Fruit fly (Drosophila melanogaster) whole organism, embryonic: Measurements from ENCODE around the gene CG10621.

Experiments
- Adf1 ChIP-seq: fragments of 200-800 bp; sonication (Bioruptor generic); IDR thresholded peaks from 2 replicates; pipeline ENCODE4 v1.3.6; 2022; ENCODE audit warnings: missing biosample characterization, missing genetic modification characterization
- Aef1 ChIP-seq: fragments of 200-800 bp; sonication (Bioruptor generic); IDR thresholded peaks from 3 replicates; pipeline ENCODE4 v1.3.6; 2022; ENCODE audit warnings: missing biosample characterization, missing genetic modification characterization
- BEAF-32 ChIP-seq: fragments of 200-800 bp; sonication (Bioruptor generic); optimal IDR thresholded peaks from 3 replicates; lab custom pipeline; 2017; ENCODE audit warnings: missing biosample characterization, missing genetic modification characterization, mild to moderate bottlenecking, moderate library complexity, missing genetic modification reagents
- CG12104 ChIP-seq: fragments of 200-800 bp; sonication (Bioruptor generic); optimal IDR thresholded peaks from 3 replicates; lab custom pipeline; 2016; ENCODE audit warnings: missing biosample characterization, missing genetic modification characterization
- CG12299 ChIP-seq: fragments of 200-800 bp; sonication (Bioruptor generic); optimal IDR thresholded peaks from 2 replicates; lab custom pipeline; 2018; ENCODE audit warnings: missing biosample characterization, mild to moderate bottlenecking, missing genetic modification characterization
- CG14667 ChIP-seq: fragments of 200-800 bp; sonication (Bioruptor generic); IDR thresholded peaks from 2 replicates; pipeline ENCODE4 v1.3.6; 2022; ENCODE audit warnings: missing biosample characterization, missing genetic modification characterization
- CG1792 ChIP-seq: fragments of 200-800 bp; sonication (Bioruptor generic); optimal IDR thresholded peaks from 2 replicates; lab custom pipeline; 2016; ENCODE audit warnings: missing biosample characterization, missing genetic modification characterization
- CG18599 ChIP-seq: fragments of 200-800 bp; sonication (Bioruptor generic); optimal IDR thresholded peaks from 3 replicates; lab custom pipeline; 2017; ENCODE audit warnings: missing biosample characterization, missing genetic modification characterization, mild to moderate bottlenecking, moderate library complexity, missing genetic modification reagents
- CG2199 ChIP-seq: fragments of 200-800 bp; sonication (Bioruptor generic); IDR thresholded peaks from 3 replicates; pipeline ENCODE4 v1.3.6; 2022; ENCODE audit warnings: missing biosample characterization, missing genetic modification characterization
- CG42726 ChIP-seq: fragments of 200-800 bp; sonication (Bioruptor generic); IDR thresholded peaks from 2 replicates; pipeline ENCODE4 v1.3.6; 2022; ENCODE audit warnings: missing biosample characterization, missing genetic modification characterization; ENCODE audit not compliant: partially characterized antibody
- CG7963 ChIP-seq: fragments of 200-800 bp; sonication (Bioruptor generic); IDR thresholded peaks from 3 replicates; pipeline ENCODE4 v1.3.6; 2022; ENCODE audit warnings: missing biosample characterization, missing genetic modification characterization; ENCODE audit not compliant: partially characterized antibody
- CG8924 ChIP-seq: fragments of 200-800 bp; optimal IDR thresholded peaks from 3 replicates; lab custom pipeline; 2019; ENCODE audit warnings: missing biosample characterization, mild to moderate bottlenecking, missing genetic modification characterization, moderate library complexity
- CG9609 ChIP-seq: fragments of 200-800 bp; sonication (Bioruptor generic); optimal IDR thresholded peaks from 3 replicates; lab custom pipeline; 2016; ENCODE audit warnings: missing biosample characterization, missing genetic modification characterization
- CG9727 ChIP-seq: fragments of 200-800 bp; sonication (Bioruptor generic); optimal IDR thresholded peaks from 3 replicates; lab custom pipeline; 2017; ENCODE audit warnings: missing biosample characterization, mild to moderate bottlenecking, missing genetic modification characterization
- CTCF ChIP-seq: fragments of 200-800 bp; sonication (Bioruptor generic); optimal IDR thresholded peaks from 2 replicates; lab custom pipeline; 2017; ENCODE audit warnings: missing biosample characterization, mild to moderate bottlenecking, missing genetic modification characterization, moderate library complexity
- D ChIP-seq, 2 experiments: fragments of 200-800 bp in 1 of 2; fragments of >200 bp in 1 of 2; sonication (Bioruptor generic) in 1 of 2; optimal IDR thresholded peaks; 2 replicates in 1 of 2; 3 replicates in 1 of 2; lab custom pipeline; 2017; ENCODE audit warnings: mild to moderate bottlenecking in 1 of 2, missing biosample characterization in 1 of 2, missing genetic modification characterization in 1 of 2, missing genetic modification reagents in 1 of 2
- Doc2 ChIP-seq: fragments of 200-800 bp; sonication (Bioruptor generic); IDR thresholded peaks from 2 replicates; pipeline ENCODE4 v1.3.6; 2022; ENCODE audit warnings: missing biosample characterization, missing genetic modification characterization
- Eip74EF ChIP-seq, 2 experiments: fragments of 200-800 bp in 1 of 2; fragments of >200 bp in 1 of 2; sonication (Bioruptor generic) in 1 of 2; optimal IDR thresholded peaks; 2 replicates each; lab custom pipeline; 2017 to 2019; ENCODE audit warnings: missing biosample characterization in 2 of 2, missing genetic modification characterization in 2 of 2, mild to moderate bottlenecking in 1 of 2, moderate library complexity in 1 of 2
- Elba2 ChIP-seq: fragments of 200-800 bp; sonication (Bioruptor generic); optimal IDR thresholded peaks from 3 replicates; lab custom pipeline; 2016; ENCODE audit warnings: missing biosample characterization, missing genetic modification characterization
- Ets97D ChIP-seq: fragments of 200-800 bp; sonication (Bioruptor generic); optimal IDR thresholded peaks from 3 replicates; lab custom pipeline; 2016; ENCODE audit warnings: missing biosample characterization, missing genetic modification characterization
- HHEX ChIP-seq: fragments of 200-800 bp; sonication (Bioruptor generic); optimal IDR thresholded peaks from 3 replicates; lab custom pipeline; 2017; ENCODE audit warnings: missing biosample characterization, mild to moderate bottlenecking, missing genetic modification characterization, missing genetic modification reagents
- Hsf ChIP-seq: fragments of 200-800 bp; sonication (Bioruptor generic); optimal IDR thresholded peaks from 3 replicates; lab custom pipeline; 2016; ENCODE audit warnings: missing biosample characterization, missing genetic modification characterization
- Kr ChIP-seq: fragments of 200-800 bp; sonication (Bioruptor generic); optimal IDR thresholded peaks from 2 replicates; lab custom pipeline; 2017; ENCODE audit warnings: missing biosample characterization, mild to moderate bottlenecking, missing genetic modification characterization
- MBD-R2 ChIP-seq: fragments of 200-800 bp; sonication (Bioruptor generic); IDR thresholded peaks from 2 replicates; pipeline ENCODE4 v1.3.6; 2022; ENCODE audit warnings: missing biosample characterization, missing genetic modification characterization
- Meics ChIP-seq: fragments of 200-800 bp; sonication (Bioruptor generic); optimal IDR thresholded peaks from 2 replicates; lab custom pipeline; 2017; ENCODE audit warnings: missing biosample characterization, mild to moderate bottlenecking, missing genetic modification characterization
- Oli ChIP-seq: fragments of 200-800 bp; sonication (Bioruptor generic); optimal IDR thresholded peaks from 2 replicates; lab custom pipeline; 2018; ENCODE audit warnings: missing biosample characterization, mild to moderate bottlenecking, missing genetic modification characterization, moderate library complexity
- Scr ChIP-seq: fragments of 200-800 bp; sonication (Bioruptor generic); IDR thresholded peaks from 2 replicates; pipeline ENCODE4 v1.3.6; 2022; ENCODE audit warnings: missing biosample characterization, missing genetic modification characterization; ENCODE audit not compliant: partially characterized antibody
- Xbp1 ChIP-seq: fragments of 200-800 bp; sonication (Bioruptor generic); optimal IDR thresholded peaks from 3 replicates; lab custom pipeline; 2016; ENCODE audit warnings: missing biosample characterization, mild to moderate bottlenecking, missing genetic modification characterization
- al ChIP-seq: fragments of 200-800 bp; sonication (Bioruptor generic); IDR thresholded peaks from 2 replicates; pipeline ENCODE4 v1.3.6; 2022; ENCODE audit warnings: missing biosample characterization, missing genetic modification characterization
- bcd ChIP-seq: fragments of 200-800 bp; sonication (Bioruptor generic); optimal IDR thresholded peaks from 2 replicates; lab custom pipeline; 2017; ENCODE audit warnings: missing biosample characterization, mild to moderate bottlenecking, missing genetic modification characterization
- cad ChIP-seq: fragments of >200 bp; optimal IDR thresholded peaks from 2 replicates; lab custom pipeline; 2017; ENCODE audit warnings: missing biosample characterization, missing genetic modification characterization
- crc ChIP-seq: fragments of 200-800 bp; sonication (Bioruptor generic); optimal IDR thresholded peaks from 2 replicates; lab custom pipeline; 2016; ENCODE audit warnings: missing biosample characterization, missing genetic modification characterization
- croc ChIP-seq: fragments of 200-800 bp; sonication (Bioruptor generic); conservative IDR thresholded peaks from 3 replicates; pipeline ENCODE4 v1.3.6; 2022; ENCODE audit warnings: missing biosample characterization, missing genetic modification characterization
- dpn ChIP-seq, 2 experiments: fragments of 200-800 bp; sonication (Bioruptor generic); optimal IDR thresholded peaks; 3 replicates each; lab custom pipeline; 2016; ENCODE audit warnings: missing biosample characterization in 2 of 2, missing genetic modification characterization in 2 of 2
- dysf ChIP-seq: fragments of 200-800 bp; sonication (Bioruptor generic); IDR thresholded peaks from 3 replicates; pipeline ENCODE4 v1.3.6; 2022; ENCODE audit warnings: missing biosample characterization, missing genetic modification characterization
- ewg ChIP-seq: fragments of 200-800 bp; sonication (Bioruptor generic); optimal IDR thresholded peaks from 3 replicates; lab custom pipeline; 2017; ENCODE audit warnings: mild to moderate bottlenecking, missing biosample characterization, missing genetic modification reagents, missing genetic modification characterization
- gsb-n ChIP-seq: fragments of 200-800 bp; sonication (Bioruptor generic); optimal IDR thresholded peaks from 3 replicates; lab custom pipeline; 2018; ENCODE audit warnings: missing biosample characterization, mild to moderate bottlenecking, missing genetic modification characterization
- kay ChIP-seq: fragments of 200-800 bp; sonication (Bioruptor generic); optimal IDR thresholded peaks from 2 replicates; lab custom pipeline; 2016; ENCODE audit warnings: missing biosample characterization, missing genetic modification characterization
- oc ChIP-seq: fragments of 200-800 bp; sonication (Bioruptor generic); optimal IDR thresholded peaks from 2 replicates; lab custom pipeline; 2018; ENCODE audit warnings: missing biosample characterization, mild to moderate bottlenecking, missing genetic modification characterization, moderate library complexity
- odd ChIP-seq: fragments of 200-800 bp; sonication (Bioruptor generic); optimal IDR thresholded peaks from 2 replicates; lab custom pipeline; 2017; ENCODE audit warnings: missing biosample characterization, mild to moderate bottlenecking, missing genetic modification characterization
- prd ChIP-seq, 3 experiments: fragments of >200 bp in 2 of 3; fragments of 200-800 bp in 1 of 3; sonication (Bioruptor generic) in 1 of 3; optimal IDR thresholded peaks in 2 of 3; IDR thresholded peaks in 1 of 3; 2 replicates in 2 of 3; 3 replicates in 1 of 3; pipeline versions ENCODE4 v1.3.6 to Lab custom; 2017 to 2022; ENCODE audit warnings: missing biosample characterization in 1 of 3, missing genetic modification characterization in 1 of 3
- pros ChIP-seq: fragments of 200-800 bp; sonication (Bioruptor generic); optimal IDR thresholded peaks from 3 replicates; lab custom pipeline; 2019; ENCODE audit warnings: missing biosample characterization, mild to moderate bottlenecking, missing genetic modification characterization, moderate library complexity
- sim ChIP-seq: fragments of 200-800 bp; sonication (Bioruptor generic); IDR thresholded peaks from 2 replicates; pipeline ENCODE4 v1.3.6; 2022; ENCODE audit warnings: missing biosample characterization, missing genetic modification characterization
- sqz ChIP-seq: fragments of 200-800 bp; sonication (Bioruptor generic); optimal IDR thresholded peaks from 3 replicates; lab custom pipeline; 2018; ENCODE audit warnings: missing biosample characterization, mild to moderate bottlenecking, missing genetic modification characterization
- tap ChIP-seq: fragments of 200-800 bp; optimal IDR thresholded peaks from 3 replicates; lab custom pipeline; 2019; ENCODE audit warnings: missing biosample characterization, mild to moderate bottlenecking, missing genetic modification characterization, moderate library complexity
- tio ChIP-seq: fragments of 200-800 bp; sonication (Bioruptor generic); optimal IDR thresholded peaks from 2 replicates; lab custom pipeline; 2017; ENCODE audit warnings: missing biosample characterization, missing genetic modification characterization, inconsistent platforms
- twi ChIP-seq: fragments of 200-800 bp; optimal IDR thresholded peaks from 2 replicates; lab custom pipeline; 2019; ENCODE audit warnings: missing biosample characterization, mild to moderate bottlenecking, missing genetic modification characterization, moderate library complexity
- vvl ChIP-seq: fragments of 200-800 bp; sonication (Bioruptor generic); IDR thresholded peaks from 2 replicates; pipeline ENCODE4 v1.3.6; 2022; ENCODE audit warnings: missing biosample characterization, missing genetic modification characterization
- zen ChIP-seq: fragments of 200-800 bp; sonication (Bioruptor generic); optimal IDR thresholded peaks from 3 replicates; lab custom pipeline; 2018; ENCODE audit warnings: missing biosample characterization, mild to moderate bottlenecking, missing genetic modification characterization, moderate library complexity

CG10621 gene

DNA sequence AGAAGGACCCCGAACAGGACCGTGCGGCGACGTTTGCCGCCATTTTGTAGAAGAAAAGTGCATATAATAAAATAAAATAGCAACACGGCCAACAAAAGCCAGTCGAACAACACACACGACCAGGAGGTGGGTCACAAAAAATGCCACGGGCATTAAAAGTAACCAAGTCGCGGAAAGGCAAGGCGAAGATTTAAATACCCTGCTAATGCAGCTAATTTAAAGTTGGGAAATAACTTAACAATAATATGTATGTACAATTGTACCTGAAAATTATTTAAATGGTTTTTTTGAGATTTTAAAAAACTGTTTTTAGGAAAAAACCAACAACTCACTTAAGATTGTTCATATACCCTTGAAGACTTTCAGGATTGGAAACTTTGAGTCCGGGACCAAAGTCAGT lies 24.6 kb downstream of the CG10621 start (continued):
- no peak for TF ChIP-seq Ets97D (GFP tag; lab: Kevin White, UChicago)
- TF ChIP-seq CG12104 (GFP tag; lab: Kevin White, UChicago): no peak
- TF ChIP-seq Scr: no peak
- TF ChIP-seq MBD-R2 (GFP tag; lab: Robert Waterston, UW): no peak
- TF ChIP-seq HHEX (GFP tag; lab: Kevin White, UChicago): no peak

DNA sequence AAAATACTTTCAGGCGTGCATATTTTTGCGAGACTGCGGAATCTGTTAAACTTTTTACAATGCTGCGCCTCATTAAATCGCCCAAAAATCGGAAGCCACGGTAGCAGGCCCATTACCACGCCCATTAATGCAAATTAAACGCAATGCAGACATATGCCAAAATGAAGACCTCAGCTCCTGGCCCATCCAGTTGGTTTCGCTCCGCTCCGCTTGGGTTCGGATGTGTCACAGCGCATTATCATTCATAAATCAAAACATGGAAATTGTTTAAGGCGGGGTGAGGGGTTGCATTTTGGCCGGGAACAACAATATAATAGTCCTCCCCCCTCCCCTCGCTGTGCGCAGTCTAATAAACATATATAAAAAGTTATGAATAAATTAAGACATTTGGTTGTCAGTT lies 26.3 kb downstream of the CG10621 start:
- TF ChIP-seq pros (GFP tag; lab: Kevin White, UChicago): peak; percentile 49
- no peak for TF ChIP-seq Oli (tag; lab: Kevin White, UChicago)
- peak; percentile 38; the same call in 1 of the 2 replicates for TF ChIP-seq vvl (GFP tag; lab: Robert Waterston, UW)
- TF ChIP-seq kay (GFP tag; lab: Kevin White, UChicago): no peak
- TF ChIP-seq tap (tag; lab: Kevin White, UChicago): peak; percentile 55
- TF ChIP-seq Adf1 (GFP tag; lab: Robert Waterston, UW): no peak
- no peak for TF ChIP-seq Doc2 (GFP tag; lab: Robert Waterston, UW)
- no peak for TF ChIP-seq CG9609 (GFP tag; lab: Kevin White, UChicago)
- no peak for TF ChIP-seq bcd (GFP tag; lab: Kevin White, UChicago)
- TF ChIP-seq Elba2: no peak
- no peak for TF ChIP-seq Meics (GFP tag; lab: Kevin White, UChicago)
- TF ChIP-seq oc: peak; percentile 24
- peak; percentile 29 for TF ChIP-seq Kr
- no peak for TF ChIP-seq al (GFP tag; lab: Robert Waterston, UW)
- no peak for TF ChIP-seq CG1792 (GFP tag; lab: Kevin White, UChicago)
- TF ChIP-seq CG18599 (GFP tag; lab: Kevin White, UChicago): no peak
- TF ChIP-seq CG12299 (tag; lab: Kevin White, UChicago): no peak
- no peak for TF ChIP-seq dpn (GFP tag; optimal IDR thresholded peaks at IDR 0.05; lab: Kevin White, UChicago)
- no peak for TF ChIP-seq sim (GFP tag; lab: Robert Waterston, UW)
- no peak for TF ChIP-seq Eip74EF (GFP tag; optimal IDR thresholded peaks at IDR 0.05; lab: Kevin White, UChicago)
- peak; percentile 40 for TF ChIP-seq CG8924 (tag; lab: Kevin White, UChicago)
- TF ChIP-seq croc (GFP tag; lab: Robert Waterston, UW): no peak
- TF ChIP-seq CG14667: no peak
- TF ChIP-seq Aef1: no peak
- no peak for TF ChIP-seq CG9727 (GFP tag; lab: Kevin White, UChicago)
- no peak for TF ChIP-seq ewg (GFP tag; lab: Kevin White, UChicago)
- no peak for TF ChIP-seq sqz (GFP tag; lab: Kevin White, UChicago)
- TF ChIP-seq crc (GFP tag; lab: Kevin White, UChicago): no peak
- TF ChIP-seq gsb-n: peak; percentile 96
- no peak for TF ChIP-seq CTCF
- TF ChIP-seq BEAF-32 (GFP tag; lab: Kevin White, UChicago): no peak
- TF ChIP-seq odd (GFP tag; lab: Kevin White, UChicago): no peak
- no peak for TF ChIP-seq tio

- TF ChIP-seq Xbp1 (GFP tag; lab: Kevin White, UChicago) (no peak), CG7963 (GFP tag; lab: Robert Waterston, UW) (no peak), oc (peak; percentile 66), D (optimal IDR thresholded peaks at IDR 0.05; lab: Kevin White, UChicago) (peak; percentile 83), D (GFP tag; optimal IDR thresholded peaks at IDR 0.05; lab: Kevin White, UChicago) (peak; percentile 49), pros (GFP tag; lab: Kevin White, UChicago) (peak; percentile 36), sqz (GFP tag; lab: Kevin White, UChicago) (no peak), CG42726 (GFP tag; lab: Robert Waterston, UW) (no peak), twi (tag; lab: Kevin White, UChicago) (peak; percentile 67), dysf (GFP tag; lab: Robert Waterston, UW) (no peak), CG2199 (GFP tag; lab: Robert Waterston, UW) (0 out of 3 replicates have a peak, but pooled peaks have one; percentile 17), prd (optimal IDR thresholded peaks at IDR 0.05; lab: Kevin White, UChicago) (no peak), prd (GFP tag; IDR thresholded peaks at IDR 0.05; lab: Robert Waterston, UW) (peak; percentile 45; the same call in 1 of the 3 replicates), cad (GFP tag; lab: Kevin White, UChicago) (peak; percentile 35), Hsf (GFP tag; lab: Kevin White, UChicago) (no peak), zen (peak; percentile 90)
These were observed 28.3 kb downstream of the CG10621 start for dm6 chr2L:18925956-18926355.
